Fruit fly (Drosophila melanogaster) whole organism, embryonic: Measurements from ENCODE around the gene CG6149.

ENCODE experiments used
- Atf6 ChIP-seq: fragments of 200-800 bp; sonication (Bioruptor generic); IDR thresholded peaks from 2 replicates; pipeline ENCODE4 v1.3.6; 2022; ENCODE audit warnings: missing biosample characterization, missing genetic modification characterization
- CG10462 ChIP-seq: fragments of 200-800 bp; sonication (Bioruptor generic); optimal IDR thresholded peaks from 2 replicates; lab custom pipeline; 2016; ENCODE audit warnings: missing biosample characterization, missing genetic modification characterization
- CG11398 ChIP-seq: fragments of 200-800 bp; sonication (Bioruptor generic); optimal IDR thresholded peaks from 2 replicates; lab custom pipeline; 2016; ENCODE audit warnings: missing biosample characterization, missing genetic modification characterization
- CG11560 ChIP-seq: fragments of 200-800 bp; sonication (Bioruptor generic); IDR thresholded peaks from 3 replicates; pipeline ENCODE4 v1.3.6; 2022; ENCODE audit warnings: missing biosample characterization, missing genetic modification characterization
- CG12071 ChIP-seq: fragments of 200-800 bp; sonication (Bioruptor generic); optimal IDR thresholded peaks from 3 replicates; lab custom pipeline; 2018; ENCODE audit warnings: missing biosample characterization, mild to moderate bottlenecking, missing genetic modification characterization
- CG12769 ChIP-seq: fragments of 200-800 bp; sonication (Bioruptor generic); optimal IDR thresholded peaks from 2 replicates; lab custom pipeline; 2019; ENCODE audit warnings: missing biosample characterization, mild to moderate bottlenecking, missing genetic modification characterization, moderate library complexity
- CG15011 ChIP-seq: fragments of 200-800 bp; sonication (Bioruptor generic); optimal IDR thresholded peaks from 3 replicates; lab custom pipeline; 2018; ENCODE audit warnings: missing biosample characterization, mild to moderate bottlenecking, missing genetic modification characterization
- CG1529 ChIP-seq: fragments of 200-800 bp; sonication (Bioruptor generic); optimal IDR thresholded peaks from 3 replicates; lab custom pipeline; 2018; ENCODE audit warnings: missing biosample characterization, missing genetic modification characterization
- CG17829 ChIP-seq: fragments of 200-800 bp; optimal IDR thresholded peaks from 2 replicates; lab custom pipeline; 2019; ENCODE audit warnings: missing biosample characterization, mild to moderate bottlenecking, missing genetic modification characterization, moderate library complexity
- CG30020 ChIP-seq: fragments of 200-800 bp; optimal IDR thresholded peaks from 2 replicates; lab custom pipeline; 2019; ENCODE audit warnings: missing biosample characterization, mild to moderate bottlenecking, missing genetic modification characterization, moderate library complexity
- CG4820 ChIP-seq: fragments of 200-800 bp; sonication (Bioruptor generic); optimal IDR thresholded peaks from 3 replicates; lab custom pipeline; 2016; ENCODE audit warnings: missing biosample characterization, missing genetic modification characterization
- CG4854 ChIP-seq: fragments of 200-800 bp; sonication (Bioruptor generic); optimal IDR thresholded peaks from 2 replicates; lab custom pipeline; 2016; ENCODE audit warnings: missing biosample characterization, missing genetic modification characterization, inconsistent platforms
- CG6683 ChIP-seq: fragments of 200-800 bp; sonication (Bioruptor generic); optimal IDR thresholded peaks from 2 replicates; lab custom pipeline; 2017; ENCODE audit warnings: missing biosample characterization, mild to moderate bottlenecking, missing genetic modification characterization, missing genetic modification reagents
- CG6765 ChIP-seq: fragments of 200-800 bp; sonication (Bioruptor generic); optimal IDR thresholded peaks from 3 replicates; lab custom pipeline; 2017; ENCODE audit warnings: missing biosample characterization, mild to moderate bottlenecking, missing genetic modification characterization
- CG7786 ChIP-seq: fragments of 200-800 bp; sonication (Bioruptor generic); optimal IDR thresholded peaks from 2 replicates; lab custom pipeline; 2016; ENCODE audit warnings: missing biosample characterization, missing genetic modification characterization
- CG7987 ChIP-seq: fragments of 200-800 bp; sonication (Bioruptor generic); optimal IDR thresholded peaks from 2 replicates; lab custom pipeline; 2018; ENCODE audit warnings: missing biosample characterization, mild to moderate bottlenecking, missing genetic modification characterization, moderate library complexity
- CG8944 ChIP-seq: fragments of 200-800 bp; sonication (Bioruptor generic); optimal IDR thresholded peaks from 3 replicates; lab custom pipeline; 2016; ENCODE audit warnings: missing biosample characterization, missing genetic modification characterization
- CG9727 ChIP-seq: fragments of 200-800 bp; sonication (Bioruptor generic); optimal IDR thresholded peaks from 3 replicates; lab custom pipeline; 2017; ENCODE audit warnings: missing biosample characterization, mild to moderate bottlenecking, missing genetic modification characterization
- CG9932 ChIP-seq: fragments of 200-800 bp; sonication (Bioruptor generic); IDR thresholded peaks from 2 replicates; pipeline ENCODE4 v1.3.6; 2022; ENCODE audit warnings: missing biosample characterization, missing genetic modification characterization
- CTCF ChIP-seq: fragments of 200-800 bp; sonication (Bioruptor generic); optimal IDR thresholded peaks from 2 replicates; lab custom pipeline; 2017; ENCODE audit warnings: missing biosample characterization, mild to moderate bottlenecking, missing genetic modification characterization, moderate library complexity
- Deaf1 ChIP-seq: fragments of 200-800 bp; optimal IDR thresholded peaks from 3 replicates; lab custom pipeline; 2019; ENCODE audit warnings: missing biosample characterization, mild to moderate bottlenecking, missing genetic modification characterization, moderate library complexity
- Dek ChIP-seq: fragments of 200-800 bp; sonication (Bioruptor generic); optimal IDR thresholded peaks from 3 replicates; lab custom pipeline; 2019; ENCODE audit warnings: missing biosample characterization, mild to moderate bottlenecking, missing genetic modification characterization, moderate library complexity
- Dip2 ChIP-seq: fragments of 200-800 bp; sonication (Bioruptor generic); IDR thresholded peaks from 2 replicates; pipeline ENCODE4 v1.3.6; 2022; ENCODE audit warnings: missing biosample characterization, missing genetic modification characterization
- Doc3 ChIP-seq: fragments of 200-800 bp; sonication (Bioruptor generic); IDR thresholded peaks from 3 replicates; pipeline ENCODE4 v1.3.6; 2022; ENCODE audit warnings: missing biosample characterization, missing genetic modification characterization; ENCODE audit not compliant: partially characterized antibody
- Dref ChIP-seq: fragments of 200-800 bp; sonication (Bioruptor generic); IDR thresholded peaks from 2 replicates; pipeline ENCODE4 v1.3.6; 2022; ENCODE audit warnings: missing biosample characterization, missing genetic modification characterization
- E2f1 ChIP-seq: fragments of 200-800 bp; sonication (Bioruptor generic); IDR thresholded peaks from 2 replicates; pipeline ENCODE4 v1.3.6; 2022; ENCODE audit warnings: missing biosample characterization, missing genetic modification characterization
- H15 ChIP-seq: fragments of 200-800 bp; sonication (Bioruptor generic); IDR thresholded peaks from 3 replicates; pipeline ENCODE4 v1.3.6; 2022; ENCODE audit warnings: missing biosample characterization, missing genetic modification characterization
- HLH54F ChIP-seq: fragments of 200-800 bp; sonication (Bioruptor generic); optimal IDR thresholded peaks from 3 replicates; lab custom pipeline; 2016; ENCODE audit warnings: missing biosample characterization, missing genetic modification characterization
- Hey ChIP-seq: fragments of 200-800 bp; sonication (Bioruptor generic); optimal IDR thresholded peaks from 3 replicates; lab custom pipeline; 2018; ENCODE audit warnings: missing biosample characterization, mild to moderate bottlenecking, missing genetic modification characterization
- Hsf ChIP-seq: fragments of 200-800 bp; sonication (Bioruptor generic); optimal IDR thresholded peaks from 3 replicates; lab custom pipeline; 2016; ENCODE audit warnings: missing biosample characterization, missing genetic modification characterization
- Kr ChIP-seq: fragments of 200-800 bp; sonication (Bioruptor generic); optimal IDR thresholded peaks from 2 replicates; lab custom pipeline; 2017; ENCODE audit warnings: missing biosample characterization, mild to moderate bottlenecking, missing genetic modification characterization
- MESR4 ChIP-seq: fragments of 200-800 bp; sonication (Bioruptor generic); optimal IDR thresholded peaks from 2 replicates; lab custom pipeline; 2018; ENCODE audit warnings: missing biosample characterization, mild to moderate bottlenecking, missing genetic modification characterization, moderate library complexity
- MTF-1 ChIP-seq: fragments of 200-800 bp; sonication (Bioruptor generic); optimal IDR thresholded peaks from 2 replicates; lab custom pipeline; 2018; ENCODE audit warnings: missing biosample characterization, mild to moderate bottlenecking, missing genetic modification characterization, borderline replicate concordance
- Nf-YA ChIP-seq: fragments of 200-800 bp; sonication (Bioruptor generic); IDR thresholded peaks from 2 replicates; pipeline ENCODE4 v1.3.6; 2022; ENCODE audit warnings: missing biosample characterization, missing genetic modification characterization
- Rfx ChIP-seq: fragments of 200-800 bp; sonication (Bioruptor generic); IDR thresholded peaks from 2 replicates; pipeline ENCODE4 v1.3.6; 2022; ENCODE audit warnings: missing biosample characterization, missing genetic modification characterization
- Side ChIP-seq: fragments of 200-800 bp; sonication (Bioruptor generic); optimal IDR thresholded peaks from 2 replicates; lab custom pipeline; 2016; ENCODE audit warnings: missing biosample characterization, missing genetic modification characterization
- Sin3A ChIP-seq: fragments of >200 bp; optimal IDR thresholded peaks from 2 replicates; lab custom pipeline; 2018
- Xrp1 ChIP-seq: fragments of 200-800 bp; sonication (Bioruptor generic); IDR thresholded peaks from 2 replicates; pipeline ENCODE4 v1.3.6; 2022; ENCODE audit warnings: missing biosample characterization, missing genetic modification characterization
- bab2 ChIP-seq: fragments of 200-800 bp; sonication (Bioruptor generic); optimal IDR thresholded peaks from 2 replicates; lab custom pipeline; 2016; ENCODE audit warnings: missing biosample characterization, missing genetic modification characterization
- btn ChIP-seq: fragments of 200-800 bp; sonication (Bioruptor generic); optimal IDR thresholded peaks from 2 replicates; lab custom pipeline; 2016; ENCODE audit warnings: missing biosample characterization, missing genetic modification characterization
- caup ChIP-seq: fragments of 200-800 bp; sonication (Bioruptor generic); optimal IDR thresholded peaks from 3 replicates; lab custom pipeline; 2017; ENCODE audit warnings: missing biosample characterization, mild to moderate bottlenecking, missing genetic modification characterization, moderate library complexity; ENCODE audit not compliant: severe bottlenecking
- gce ChIP-seq: fragments of 200-800 bp; sonication (Bioruptor generic); IDR thresholded peaks from 3 replicates; pipeline ENCODE4 v1.3.6; 2022; ENCODE audit warnings: missing biosample characterization, missing genetic modification characterization
- gsb-n ChIP-seq: fragments of 200-800 bp; sonication (Bioruptor generic); optimal IDR thresholded peaks from 3 replicates; lab custom pipeline; 2018; ENCODE audit warnings: missing biosample characterization, mild to moderate bottlenecking, missing genetic modification characterization
- her ChIP-seq: fragments of 200-800 bp; sonication (Bioruptor generic); optimal IDR thresholded peaks from 2 replicates; lab custom pipeline; 2016; ENCODE audit warnings: missing biosample characterization, missing genetic modification characterization
- hkb ChIP-seq, 2 experiments: fragments of 200-800 bp in 1 of 2; fragments of >200 bp in 1 of 2; sonication (Bioruptor generic) in 1 of 2; IDR thresholded peaks in 1 of 2; optimal IDR thresholded peaks in 1 of 2; 2 replicates each; pipeline versions ENCODE4 v1.3.6 to Lab custom; 2017 to 2022; ENCODE audit warnings: missing biosample characterization in 1 of 2, missing genetic modification characterization in 1 of 2
- ken ChIP-seq: fragments of 200-800 bp; sonication (Bioruptor generic); IDR thresholded peaks from 3 replicates; pipeline ENCODE4 v1.3.6; 2022; ENCODE audit warnings: missing biosample characterization, missing genetic modification characterization
- mld ChIP-seq: fragments of 200-800 bp; sonication (Bioruptor generic); IDR thresholded peaks from 3 replicates; pipeline ENCODE4 v1.3.6; 2022; ENCODE audit warnings: missing biosample characterization, missing genetic modification characterization; ENCODE audit not compliant: partially characterized antibody
- nau ChIP-seq: fragments of 200-800 bp; sonication (Bioruptor generic); optimal IDR thresholded peaks from 3 replicates; lab custom pipeline; 2017; ENCODE audit warnings: missing biosample characterization, mild to moderate bottlenecking, missing genetic modification characterization, missing genetic modification reagents
- nerfin-2 ChIP-seq: fragments of 200-800 bp; sonication (Bioruptor generic); IDR thresholded peaks from 2 replicates; pipeline ENCODE4 v1.3.6; 2022; ENCODE audit warnings: missing biosample characterization, missing genetic modification characterization; ENCODE audit not compliant: partially characterized antibody
- tll ChIP-seq, 2 experiments: fragments of 200-800 bp in 1 of 2; fragments of >200 bp in 1 of 2; sonication (Bioruptor generic) in 1 of 2; optimal IDR thresholded peaks; 2 replicates each; lab custom pipeline; 2017 to 2019; ENCODE audit warnings: missing biosample characterization in 2 of 2, missing genetic modification characterization in 2 of 2, mild to moderate bottlenecking in 1 of 2, moderate library complexity in 1 of 2
- tna ChIP-seq: fragments of 200-800 bp; sonication (Bioruptor generic); IDR thresholded peaks from 2 replicates; pipeline ENCODE4 v1.3.6; 2022; ENCODE audit warnings: missing biosample characterization, missing genetic modification characterization; ENCODE audit not compliant: partially characterized antibody
- zf30C ChIP-seq: fragments of 200-800 bp; sonication (Bioruptor generic); optimal IDR thresholded peaks from 3 replicates; lab custom pipeline; 2018; ENCODE audit warnings: missing biosample characterization, mild to moderate bottlenecking, missing genetic modification characterization

Gene CG6149

DNA sequence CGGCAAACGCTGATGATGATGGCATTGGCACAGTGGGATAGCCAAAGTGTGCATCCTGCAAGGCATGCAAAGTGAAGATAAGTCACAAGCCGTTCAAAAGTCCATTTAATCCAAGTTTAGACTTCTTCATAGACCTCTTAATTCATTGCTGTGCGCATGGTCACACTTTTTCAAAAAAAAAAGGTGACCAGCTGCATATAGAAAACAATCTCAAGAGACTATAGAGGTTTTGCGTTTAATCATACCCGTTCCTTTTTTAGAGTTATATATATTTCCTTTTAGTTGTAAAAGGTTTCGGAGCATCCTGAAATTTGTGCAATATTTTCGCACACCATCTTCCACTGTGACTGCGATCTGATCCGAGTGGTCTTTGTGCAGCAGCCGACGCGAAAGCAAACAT is 20.8 kb downstream of the CG6149 start (continued):
- TF ChIP-seq gce = no peak
- no peak for TF ChIP-seq Hsf (GFP tag; lab: Kevin White, UChicago)
- no peak for TF ChIP-seq tll (GFP tag; optimal IDR thresholded peaks at IDR 0.05; lab: Kevin White, UChicago)
- no peak for TF ChIP-seq CG9932
- no peak for TF ChIP-seq Deaf1 (tag; lab: Kevin White, UChicago)
- no peak for TF ChIP-seq CG4820 (GFP tag; lab: Kevin White, UChicago)
- TF ChIP-seq Side (GFP tag; lab: Kevin White, UChicago) = no peak
- no peak for TF ChIP-seq nau
- no peak for TF ChIP-seq caup (GFP tag; lab: Kevin White, UChicago)
- no peak for TF ChIP-seq MESR4 (GFP tag; lab: Kevin White, UChicago)
- no peak for TF ChIP-seq CG10462 (GFP tag; lab: Kevin White, UChicago)
- no peak for TF ChIP-seq gsb-n
- no peak for TF ChIP-seq CG11560 (tag; lab: Robert Waterston, UW)
- TF ChIP-seq CG12071 (GFP tag; lab: Kevin White, UChicago) = no peak
- no peak for TF ChIP-seq her (GFP tag; lab: Kevin White, UChicago)
- no peak for TF ChIP-seq CG12769
- no peak for TF ChIP-seq H15 (GFP tag; lab: Robert Waterston, UW)
- no peak for TF ChIP-seq CG11398 (GFP tag; lab: Kevin White, UChicago)
- no peak for TF ChIP-seq tna (GFP tag; lab: Robert Waterston, UW)
- no peak for TF ChIP-seq E2f1
- TF ChIP-seq Xrp1 = peak; percentile 43; the same call in 1 of the 2 replicates
- no peak for TF ChIP-seq ken
- no peak for TF ChIP-seq Hey (tag; lab: Kevin White, UChicago)
- no peak for TF ChIP-seq Dip2
- no peak for TF ChIP-seq MTF-1 (GFP tag; lab: Kevin White, UChicago)
- TF ChIP-seq zf30C (GFP tag; lab: Kevin White, UChicago) = no peak
- TF ChIP-seq CG6765 (GFP tag; lab: Kevin White, UChicago) = no peak
- TF ChIP-seq CG8944 (GFP tag; lab: Kevin White, UChicago) = no peak
- no peak for TF ChIP-seq hkb (optimal IDR thresholded peaks at IDR 0.05; lab: Kevin White, UChicago)
- no peak for TF ChIP-seq hkb (GFP tag; IDR thresholded peaks at IDR 0.05; lab: Robert Waterston, UW)
- no peak for TF ChIP-seq CG30020 (tag; lab: Kevin White, UChicago)
- TF ChIP-seq CG15011 (GFP tag; lab: Kevin White, UChicago) = no peak
- TF ChIP-seq Atf6 (GFP tag; lab: Robert Waterston, UW) = no peak
- peak; percentile 1 for TF ChIP-seq bab2
- no peak for TF ChIP-seq mld (GFP tag; lab: Robert Waterston, UW)
- TF ChIP-seq CG7987 = no peak
- no peak for TF ChIP-seq Kr (GFP tag; lab: Kevin White, UChicago)
- no peak for TF ChIP-seq CG6683
- TF ChIP-seq Doc3 (GFP tag; lab: Robert Waterston, UW) = no peak
- no peak for TF ChIP-seq nerfin-2 (GFP tag; lab: Robert Waterston, UW)
- no peak for TF ChIP-seq CTCF
- TF ChIP-seq CG1529 (GFP tag; lab: Kevin White, UChicago) = peak; percentile 10
- no peak for TF ChIP-seq CG7786 (GFP tag; lab: Kevin White, UChicago)
- TF ChIP-seq CG9727 (GFP tag; lab: Kevin White, UChicago) = no peak
- no peak for TF ChIP-seq CG4854 (GFP tag; lab: Kevin White, UChicago)
- TF ChIP-seq Dref (GFP tag; lab: Robert Waterston, UW) = no peak
- no peak for TF ChIP-seq btn
- TF ChIP-seq Dek = no peak
- TF ChIP-seq HLH54F (GFP tag; lab: Kevin White, UChicago) = no peak
- no peak for TF ChIP-seq Nf-YA
- TF ChIP-seq Rfx (GFP tag; lab: Robert Waterston, UW) = no peak
- TF ChIP-seq Sin3A (lab: Kevin White, UChicago) = no peak
- no peak for TF ChIP-seq CG17829 (tag; lab: Kevin White, UChicago)
